Worm (Caenorhabditis elegans) whole organism, mixed stage, embryonic: Measurements from ENCODE around the gene nfi-1.

Experiments
- M03D4.4 ChIP-seq: sonication (generic microtip); optimal IDR thresholded peaks from 2 replicates; lab custom pipeline; 2017; ENCODE audit warnings: mild to moderate bottlenecking, missing genetic modification characterization, missing compliant biosample characterization
- blmp-1 ChIP-seq: fragments of 150-350 bp; optimal IDR thresholded peaks from 2 replicates; lab custom pipeline; 2014; ENCODE audit warnings: missing biosample characterization, missing genetic modification characterization
- ceh-39 ChIP-seq: fragments of 150-350 bp; optimal IDR thresholded peaks from 2 replicates; lab custom pipeline; 2014; ENCODE audit warnings: missing biosample characterization, missing genetic modification characterization
- ceh-43 ChIP-seq: fragments of 200-800 bp; sonication (Bioruptor generic); optimal IDR thresholded peaks from 2 replicates; lab custom pipeline; 2018; ENCODE audit warnings: mild to moderate bottlenecking, missing genetic modification characterization, moderate library complexity, missing compliant biosample characterization
- cnd-1 ChIP-seq: fragments of 200-800 bp; sonication (Bioruptor generic); optimal IDR thresholded peaks from 2 replicates; lab custom pipeline; 2018; ENCODE audit warnings: mild to moderate bottlenecking, missing genetic modification characterization, missing compliant biosample characterization
- drap-1 ChIP-seq: fragments of 200-800 bp; sonication (Bioruptor generic); optimal IDR thresholded peaks from 3 replicates; lab custom pipeline; 2018; ENCODE audit warnings: mild to moderate bottlenecking, missing genetic modification characterization, missing compliant biosample characterization
- elt-1 ChIP-seq: sonication (generic microtip); optimal IDR thresholded peaks from 2 replicates; lab custom pipeline; 2017; ENCODE audit warnings: missing genetic modification characterization, mild to moderate bottlenecking, missing compliant biosample characterization, antibody characterized with exemption, moderate library complexity, borderline replicate concordance; ENCODE audit not compliant: insufficient read depth
- elt-3 ChIP-seq: fragments of 150-350 bp; optimal IDR thresholded peaks from 2 replicates; lab custom pipeline; 2014; ENCODE audit warnings: missing biosample characterization, missing genetic modification characterization
- flh-1 ChIP-seq: fragments of 200-800 bp; sonication (Bioruptor generic); optimal IDR thresholded peaks from 2 replicates; lab custom pipeline; 2018; ENCODE audit warnings: mild to moderate bottlenecking, missing genetic modification characterization, moderate library complexity, missing compliant biosample characterization
- ham-2 ChIP-seq: fragments of 200-800 bp; sonication (Bioruptor generic); optimal IDR thresholded peaks from 2 replicates; lab custom pipeline; 2018; ENCODE audit warnings: mild to moderate bottlenecking, missing genetic modification characterization, missing compliant biosample characterization
- hlh-1 ChIP-seq: fragments of 150-350 bp; optimal IDR thresholded peaks from 2 replicates; lab custom pipeline; 2014; ENCODE audit warnings: missing biosample characterization, missing genetic modification reagents, missing genetic modification characterization
- lin-13 ChIP-seq: fragments of 150-350 bp; optimal IDR thresholded peaks from 2 replicates; lab custom pipeline; 2014; ENCODE audit warnings: missing biosample characterization, missing genetic modification characterization
- lin-32 ChIP-seq: fragments of 200-800 bp; sonication (Bioruptor generic); optimal IDR thresholded peaks from 2 replicates; lab custom pipeline; 2018; ENCODE audit warnings: mild to moderate bottlenecking, missing genetic modification characterization, missing compliant biosample characterization
- lsy-2 ChIP-seq: fragments of 150-350 bp; optimal IDR thresholded peaks from 2 replicates; lab custom pipeline; 2014; ENCODE audit warnings: missing biosample characterization, missing genetic modification characterization
- mab-5 ChIP-seq: fragments of 150-350 bp; optimal IDR thresholded peaks from 2 replicates; lab custom pipeline; 2014; ENCODE audit warnings: missing biosample characterization, missing genetic modification characterization
- mep-1 ChIP-seq: fragments of 150-350 bp; optimal IDR thresholded peaks from 2 replicates; lab custom pipeline; 2017; ENCODE audit warnings: missing biosample characterization, missing genetic modification reagents, missing genetic modification characterization, inconsistent platforms
- nhr-12 ChIP-seq: fragments of 150-350 bp; optimal IDR thresholded peaks from 2 replicates; lab custom pipeline; 2014; ENCODE audit warnings: missing biosample characterization, missing genetic modification characterization
- nhr-237 ChIP-seq: fragments of 150-350 bp; optimal IDR thresholded peaks from 2 replicates; lab custom pipeline; 2014; ENCODE audit warnings: missing biosample characterization, missing genetic modification characterization
- nhr-76 ChIP-seq: sonication (generic microtip); optimal IDR thresholded peaks from 2 replicates; lab custom pipeline; 2017; ENCODE audit warnings: missing biosample characterization, missing genetic modification characterization
- sem-2 ChIP-seq: fragments of 200-800 bp; sonication (Bioruptor generic); optimal IDR thresholded peaks from 2 replicates; lab custom pipeline; 2018; ENCODE audit warnings: mild to moderate bottlenecking, missing genetic modification characterization, missing compliant biosample characterization
- sptf-1 ChIP-seq: sonication (generic microtip); optimal IDR thresholded peaks from 2 replicates; lab custom pipeline; 2017; ENCODE audit warnings: mild to moderate bottlenecking, missing genetic modification characterization, moderate library complexity, missing compliant biosample characterization
- tbx-8 ChIP-seq: fragments of 200-800 bp; sonication (Bioruptor generic); optimal IDR thresholded peaks from 2 replicates; lab custom pipeline; 2018; ENCODE audit warnings: mild to moderate bottlenecking, missing genetic modification characterization, moderate library complexity, missing compliant biosample characterization
- unc-120 ChIP-seq: sonication (generic microtip); optimal IDR thresholded peaks from 2 replicates; lab custom pipeline; 2017; ENCODE audit warnings: missing genetic modification characterization, missing compliant biosample characterization; ENCODE audit not compliant: poor library complexity, severe bottlenecking
- unc-39 ChIP-seq: fragments of 150-350 bp; optimal IDR thresholded peaks from 2 replicates; lab custom pipeline; 2014; ENCODE audit warnings: missing biosample characterization, missing genetic modification characterization
- unc-62 ChIP-seq: fragments of 150-350 bp; optimal IDR thresholded peaks from 2 replicates; lab custom pipeline; 2014; ENCODE audit warnings: missing biosample characterization, missing genetic modification reagents, missing genetic modification characterization
- zip-8 ChIP-seq: fragments of 150-350 bp; optimal IDR thresholded peaks from 2 replicates; lab custom pipeline; 2014; ENCODE audit warnings: missing biosample characterization, missing genetic modification characterization
- ztf-11 ChIP-seq: fragments of 150-350 bp; optimal IDR thresholded peaks from 2 replicates; lab custom pipeline; 2014; ENCODE audit warnings: missing biosample characterization, missing genetic modification characterization

The nfi-1 gene

ce11 chrII:7521420-7521819 lies 16.6 kb upstream of the nfi-1 start:
- no peak for TF ChIP-seq unc-39
- no peak for TF ChIP-seq mep-1 (tag; lab: Kevin White, UChicago)
- TF ChIP-seq blmp-1 (tag; lab: Kevin White, UChicago): no peak
- TF ChIP-seq tbx-8 (GFP tag; lab: Kevin White, UChicago): no peak
- no peak for TF ChIP-seq lsy-2
- TF ChIP-seq mab-5 (tag; lab: Kevin White, UChicago): no peak
- TF ChIP-seq hlh-1 (tag; lab: Kevin White, UChicago): no peak
- TF ChIP-seq, all 35 proteins: peak for 0

ce11 chrII:7523281-7523680 lies 14.7 kb upstream of the nfi-1 start, which contains the start of gene ZK1290.15:
Gene ZK1290.15, plus strand, starts transcription at chrII:7523581.
- no peak for TF ChIP-seq mep-1 (tag; lab: Kevin White, UChicago)
- TF ChIP-seq unc-120 (tag; lab: Kevin White, UChicago): no peak
- no peak for TF ChIP-seq elt-3 (tag; lab: Kevin White, UChicago)

- TF ChIP-seq hlh-1 (tag; lab: Kevin White, UChicago): no peak
- no peak for TF ChIP-seq ceh-39
- no peak for TF ChIP-seq drap-1 (GFP tag; lab: Kevin White, UChicago)
- TF ChIP-seq elt-3 (tag; lab: Kevin White, UChicago): no peak
- no peak for TF ChIP-seq nhr-76 (tag; lab: Kevin White, UChicago)
- TF ChIP-seq flh-1 (GFP tag; lab: Kevin White, UChicago): no peak
- TF ChIP-seq nhr-12 (tag; lab: Kevin White, UChicago): no peak
- TF ChIP-seq mab-5 (tag; lab: Kevin White, UChicago): no peak
- TF ChIP-seq M03D4.4 (tag; lab: Kevin White, UChicago): no peak
- TF ChIP-seq mep-1 (tag; lab: Kevin White, UChicago): no peak
- TF ChIP-seq lin-32 (GFP tag; lab: Kevin White, UChicago): no peak
- TF ChIP-seq ztf-11 (tag; lab: Kevin White, UChicago): no peak
- no peak for TF ChIP-seq ceh-43 (GFP tag; lab: Kevin White, UChicago)
- TF ChIP-seq zip-8 (tag; lab: Kevin White, UChicago): no peak
Observed at ce11 chrII:7525458-7525857, 12.5 kb upstream of the nfi-1 start, which contains the start of the genes ZK1290.7 and rnh-1.1. Gene ZK1290.7, minus strand, starts transcription at chrII:7525558. Gene rnh-1.1, plus strand, starts transcription at chrII:7525738.

ce11 chrII:7528210-7528609 lies 9.8 kb upstream of the nfi-1 start:
- TF ChIP-seq elt-3 (tag; lab: Kevin White, UChicago): no peak
- no peak for TF ChIP-seq unc-62 (GFP tag; lab: Kevin White, UChicago)
- no peak for TF ChIP-seq drap-1 (GFP tag; lab: Kevin White, UChicago)
- no peak for TF ChIP-seq zip-8 (tag; lab: Kevin White, UChicago)
- TF ChIP-seq lsy-2: no peak
- TF ChIP-seq ceh-43 (GFP tag; lab: Kevin White, UChicago): no peak
- no peak for TF ChIP-seq ztf-11 (tag; lab: Kevin White, UChicago)
- no peak for TF ChIP-seq sem-2 (GFP tag; lab: Kevin White, UChicago)
- TF ChIP-seq sptf-1 (tag; lab: Kevin White, UChicago): no peak
- TF ChIP-seq lin-13 (tag; lab: Kevin White, UChicago): no peak
- TF ChIP-seq elt-1 (tag; lab: Kevin White, UChicago): no peak
- TF ChIP-seq lin-32 (GFP tag; lab: Kevin White, UChicago): no peak

ce11 chrII:7529078-7529683 lies 8.8 kb upstream of the nfi-1 start, which contains the start of gene ZK1290.5:
Gene ZK1290.5, plus strand, starts transcription at chrII:7529643.
- TF ChIP-seq flh-1 (GFP tag; lab: Kevin White, UChicago): no peak
- TF ChIP-seq cnd-1 (tag; lab: Kevin White, UChicago): no peak
- TF ChIP-seq unc-62 (GFP tag; lab: Kevin White, UChicago): peak; percentile 76
- peak; percentile 62 for TF ChIP-seq hlh-1 (tag; lab: Kevin White, UChicago)
- peak; percentile 70 for TF ChIP-seq unc-120 (tag; lab: Kevin White, UChicago)
- TF ChIP-seq nhr-237 (tag; lab: Kevin White, UChicago): peak; percentile 46
- TF ChIP-seq, all 35 proteins: peak for 4

ce11 chrII:7530944-7531343 lies 7.0 kb upstream of the nfi-1 start, which contains the start of gene wrt-1:
Gene wrt-1, plus strand, starts transcription at chrII:7530996.
- peak; percentile 13 for TF ChIP-seq ham-2 (GFP tag; lab: Kevin White, UChicago)
- TF ChIP-seq unc-39: no peak
